Worm (Caenorhabditis elegans) whole organism, L3 larva: ENCODE data around the gene srt-32.

Experiments used
- R02D3.7 ChIP-seq: fragments of 150-350 bp; optimal IDR thresholded peaks from 2 replicates; lab custom pipeline; 2014; ENCODE audit warnings: missing biosample characterization, missing genetic modification characterization
- ZK546.5 ChIP-seq: sonication (generic microtip); optimal IDR thresholded peaks from 2 replicates; lab custom pipeline; 2017; ENCODE audit warnings: missing biosample characterization, missing genetic modification characterization
- ceh-28 ChIP-seq: fragments of 150-350 bp; optimal IDR thresholded peaks from 2 replicates; lab custom pipeline; 2014; ENCODE audit warnings: missing biosample characterization, missing genetic modification reagents, missing genetic modification characterization
- ceh-82 ChIP-seq: fragments of 150-350 bp; optimal IDR thresholded peaks from 2 replicates; lab custom pipeline; 2014; ENCODE audit warnings: missing biosample characterization, missing genetic modification characterization
- daf-12 ChIP-seq: fragments of 150-350 bp; optimal IDR thresholded peaks from 2 replicates; lab custom pipeline; 2014; ENCODE audit warnings: missing biosample characterization, missing genetic modification reagents, missing genetic modification characterization
- egl-27 ChIP-seq: sonication (generic microtip); optimal IDR thresholded peaks from 4 replicates; lab custom pipeline; 2017; ENCODE audit warnings: missing biosample characterization, missing genetic modification reagents, missing genetic modification characterization
- egl-5 ChIP-seq: fragments of 150-350 bp; optimal IDR thresholded peaks from 2 replicates; lab custom pipeline; 2017; ENCODE audit warnings: missing biosample characterization, missing genetic modification reagents, missing genetic modification characterization, inconsistent platforms
- elt-1 ChIP-seq: fragments of 150-350 bp; optimal IDR thresholded peaks from 2 replicates; lab custom pipeline; 2014; ENCODE audit warnings: missing biosample characterization, missing genetic modification characterization
- elt-2 ChIP-seq: sonication (generic microtip); optimal IDR thresholded peaks from 2 replicates; lab custom pipeline; 2016; ENCODE audit warnings: missing genetic modification reagents, mild to moderate bottlenecking, missing genetic modification characterization, missing compliant biosample characterization
- elt-3 ChIP-seq, 3 experiments: fragments of 150-350 bp in 1 of 3; sonication (generic microtip) in 2 of 3; optimal IDR thresholded peaks; 2 replicates in 2 of 3; 4 replicates in 1 of 3; lab custom pipeline; 2014 to 2017; ENCODE audit warnings: missing biosample characterization in 3 of 3, missing genetic modification characterization in 3 of 3
- eor-1 ChIP-seq, 2 experiments: fragments of 150-350 bp; optimal IDR thresholded peaks; 2 replicates each; lab custom pipeline; 2014 to 2018; ENCODE audit warnings: missing biosample characterization in 2 of 2, missing genetic modification characterization in 2 of 2
- fkh-10 ChIP-seq: sonication (generic microtip); optimal IDR thresholded peaks from 2 replicates; lab custom pipeline; 2017; ENCODE audit warnings: missing biosample characterization, missing genetic modification reagents, missing genetic modification characterization
- fkh-2 ChIP-seq: fragments of 150-350 bp; optimal IDR thresholded peaks from 2 replicates; lab custom pipeline; 2014; ENCODE audit warnings: missing biosample characterization, missing genetic modification reagents, missing genetic modification characterization
- fos-1 ChIP-seq: fragments of 150-350 bp; optimal IDR thresholded peaks from 2 replicates; lab custom pipeline; 2014; ENCODE audit warnings: missing biosample characterization, missing genetic modification characterization
- hmg-11 ChIP-seq: sonication (generic microtip); optimal IDR thresholded peaks from 2 replicates; lab custom pipeline; 2016; ENCODE audit warnings: missing genetic modification characterization, missing compliant biosample characterization
- jun-1 ChIP-seq: fragments of 150-350 bp; optimal IDR thresholded peaks from 2 replicates; lab custom pipeline; 2014; ENCODE audit warnings: missing biosample characterization, missing genetic modification reagents, missing genetic modification characterization
- lin-15B ChIP-seq: fragments of 150-350 bp; optimal IDR thresholded peaks from 2 replicates; lab custom pipeline; 2014; ENCODE audit warnings: missing biosample characterization, missing genetic modification characterization
- lin-39 ChIP-seq: fragments of 150-350 bp; optimal IDR thresholded peaks from 2 replicates; lab custom pipeline; 2018; ENCODE audit warnings: missing biosample characterization, missing genetic modification reagents, missing genetic modification characterization
- lsy-12 ChIP-seq: sonication (generic microtip); optimal IDR thresholded peaks from 2 replicates; lab custom pipeline; 2016; ENCODE audit warnings: mild to moderate bottlenecking, missing genetic modification characterization, missing compliant biosample characterization
- mdl-1 ChIP-seq: fragments of 150-350 bp; optimal IDR thresholded peaks from 2 replicates; lab custom pipeline; 2014; ENCODE audit warnings: missing biosample characterization, missing genetic modification characterization
- mml-1 ChIP-seq: fragments of 150-350 bp; sonication (generic microtip); optimal IDR thresholded peaks from 3 replicates; lab custom pipeline; 2014; ENCODE audit warnings: missing biosample characterization, missing genetic modification characterization
- nfya-1 ChIP-seq: sonication (generic microtip); optimal IDR thresholded peaks from 2 replicates; lab custom pipeline; 2017; ENCODE audit warnings: missing genetic modification characterization, mild to moderate bottlenecking, missing compliant biosample characterization, antibody characterized with exemption, moderate library complexity; ENCODE audit not compliant: insufficient read depth
- nhr-11 ChIP-seq: fragments of 150-350 bp; optimal IDR thresholded peaks from 2 replicates; lab custom pipeline; 2014; ENCODE audit warnings: missing biosample characterization, missing genetic modification characterization
- nhr-12 ChIP-seq: fragments of 150-350 bp; optimal IDR thresholded peaks from 2 replicates; lab custom pipeline; 2014; ENCODE audit warnings: missing biosample characterization, missing genetic modification characterization
- nhr-23 ChIP-seq: fragments of 150-350 bp; optimal IDR thresholded peaks from 2 replicates; lab custom pipeline; 2014; ENCODE audit warnings: missing biosample characterization, missing genetic modification reagents, missing genetic modification characterization
- nhr-237 ChIP-seq: fragments of 150-350 bp; optimal IDR thresholded peaks from 2 replicates; lab custom pipeline; 2014; ENCODE audit warnings: missing biosample characterization, missing genetic modification characterization
- nhr-25 ChIP-seq: sonication (generic microtip); optimal IDR thresholded peaks from 2 replicates; lab custom pipeline; 2017; ENCODE audit warnings: missing biosample characterization, missing genetic modification characterization
- nhr-28 ChIP-seq: fragments of 150-350 bp; optimal IDR thresholded peaks from 2 replicates; lab custom pipeline; 2014; ENCODE audit warnings: missing biosample characterization, missing genetic modification characterization
- nhr-43 ChIP-seq: sonication (generic microtip); optimal IDR thresholded peaks from 2 replicates; lab custom pipeline; 2016; ENCODE audit warnings: mild to moderate bottlenecking, missing genetic modification characterization, missing compliant biosample characterization; ENCODE audit not compliant: poor library complexity, severe bottlenecking
- nhr-76 ChIP-seq: fragments of 150-350 bp; sonication (generic microtip); optimal IDR thresholded peaks from 5 replicates; lab custom pipeline; 2014; ENCODE audit warnings: missing biosample characterization, missing genetic modification characterization
- pha-4 ChIP-seq: fragments of 150-350 bp; optimal IDR thresholded peaks from 2 replicates; lab custom pipeline; 2014; ENCODE audit warnings: missing biosample characterization, missing genetic modification reagents, missing genetic modification characterization
- pqm-1 ChIP-seq: fragments of 150-350 bp; optimal IDR thresholded peaks from 2 replicates; lab custom pipeline; 2017; ENCODE audit warnings: missing biosample characterization, missing genetic modification characterization, inconsistent platforms
- sea-2 ChIP-seq: fragments of 150-350 bp; sonication (generic microtip); optimal IDR thresholded peaks from 4 replicates; lab custom pipeline; 2014; ENCODE audit warnings: missing biosample characterization, missing genetic modification reagents, missing genetic modification characterization
- skn-1 ChIP-seq: fragments of 150-350 bp; optimal IDR thresholded peaks from 2 replicates; lab custom pipeline; 2014; ENCODE audit warnings: missing biosample characterization, missing genetic modification characterization
- zag-1 ChIP-seq: fragments of 150-350 bp; optimal IDR thresholded peaks from 2 replicates; lab custom pipeline; 2014; ENCODE audit warnings: missing biosample characterization, missing genetic modification characterization
- ztf-11 ChIP-seq: fragments of 150-350 bp; optimal IDR thresholded peaks from 2 replicates; lab custom pipeline; 2014; ENCODE audit warnings: missing biosample characterization, missing genetic modification characterization
- ztf-4 ChIP-seq: fragments of 150-350 bp; optimal IDR thresholded peaks from 2 replicates; lab custom pipeline; 2014; ENCODE audit warnings: missing biosample characterization, missing genetic modification characterization

The srt-32 gene

DNA sequence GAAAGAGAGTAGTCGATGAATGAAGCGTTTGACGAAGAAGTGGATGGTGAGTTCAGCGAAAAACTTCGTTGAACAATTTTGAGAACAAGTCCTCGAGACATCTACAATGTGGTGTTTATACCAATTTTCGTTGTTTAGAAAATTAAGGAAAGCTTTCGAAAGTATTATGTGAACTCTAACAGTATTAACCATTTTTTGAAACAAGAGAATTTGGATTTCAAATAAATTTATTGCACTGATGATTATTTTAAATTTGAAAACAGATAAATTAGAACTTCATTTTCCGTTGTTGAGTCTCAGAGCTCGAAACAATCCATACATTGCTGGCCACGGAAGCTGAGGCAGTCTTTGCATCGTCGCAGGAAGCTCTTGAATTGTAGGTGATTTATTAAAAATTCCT lies 36.9 kb upstream of the srt-32 start, which contains the start of gene C53A5.16:
Gene C53A5.16, minus strand, starts transcription at position 101 of the 400 bp plus-strand sequence.
- no peak for TF ChIP-seq skn-1 (tag; lab: Kevin White, UChicago)
- no peak for TF ChIP-seq R02D3.7
- TF ChIP-seq ztf-4, result no peak
- no peak for TF ChIP-seq nhr-11
- no peak for TF ChIP-seq nhr-23 (tag; lab: Kevin White, UChicago)
- no peak for TF ChIP-seq mdl-1 (tag; lab: Kevin White, UChicago)
- no peak for TF ChIP-seq nhr-12 (tag; lab: Kevin White, UChicago)
- TF ChIP-seq fos-1 (tag; lab: Kevin White, UChicago), result no peak
- no peak for TF ChIP-seq ceh-28 (tag; lab: Kevin White, UChicago)

DNA sequence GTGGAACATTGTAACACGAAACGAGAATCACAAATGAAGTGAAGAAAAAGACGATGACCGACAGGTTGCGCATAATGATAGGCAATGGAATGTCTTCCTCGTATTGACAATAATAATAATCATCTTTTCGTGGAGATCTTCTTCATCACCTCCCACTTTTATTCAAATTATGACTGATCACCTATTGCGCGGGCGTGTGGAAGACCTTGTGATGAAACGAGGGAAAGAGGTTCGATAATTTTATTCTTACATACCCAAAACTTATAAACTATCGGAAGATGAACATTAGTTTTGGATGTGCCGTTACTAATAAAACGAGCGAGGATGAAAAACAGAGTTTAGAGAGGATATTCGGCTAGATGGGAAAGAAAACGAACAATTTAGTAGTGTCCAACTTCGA lies 36.3 kb upstream of the srt-32 start, which contains the start of gene C53A5.2:
Gene C53A5.2, minus strand, starts transcription at position 101 of the 400 bp plus-strand sequence.
- no peak for TF ChIP-seq fkh-2
- TF ChIP-seq fkh-10 (GFP tag; lab: Kevin White, UChicago), result no peak
- no peak for TF ChIP-seq zag-1 (tag; lab: Kevin White, UChicago)
- no peak for TF ChIP-seq nhr-28 (tag; lab: Kevin White, UChicago)
- TF ChIP-seq nfya-1 (tag; lab: Kevin White, UChicago), result no peak
- TF ChIP-seq elt-1 (tag; lab: Kevin White, UChicago), result no peak
- no peak for TF ChIP-seq fos-1 (tag; lab: Kevin White, UChicago)
- TF ChIP-seq jun-1 (tag; lab: Kevin White, UChicago), result no peak
- no peak for TF ChIP-seq nhr-11
- no peak for TF ChIP-seq skn-1 (tag; lab: Kevin White, UChicago)
- no peak for TF ChIP-seq mdl-1 (tag; lab: Kevin White, UChicago)
- TF ChIP-seq ceh-82 (tag; lab: Kevin White, UChicago), result no peak
- no peak for TF ChIP-seq pqm-1

- peak; percentile 49 for TF ChIP-seq hmg-11 (tag; lab: Kevin White, UChicago)
- TF ChIP-seq nhr-43, result no peak
- TF ChIP-seq mdl-1 (tag; lab: Kevin White, UChicago), result no peak
- no peak for TF ChIP-seq ZK546.5 (tag; lab: Kevin White, UChicago)
- TF ChIP-seq lin-39 (tag; lab: Kevin White, UChicago), result no peak
- no peak for TF ChIP-seq lsy-12 (tag; lab: Kevin White, UChicago)
- TF ChIP-seq fos-1 (tag; lab: Kevin White, UChicago), result no peak
- TF ChIP-seq egl-27, result no peak
- TF ChIP-seq eor-1 (tag; optimal IDR thresholded peaks at IDR 0.05; lab: Kevin White, UChicago), result no peak
- no peak for TF ChIP-seq daf-12 (tag; lab: Kevin White, UChicago)
- no peak for TF ChIP-seq elt-3 (tag; optimal IDR thresholded peaks at IDR 0.05; lab: Kevin White, UChicago)
- TF ChIP-seq elt-2 (tag; lab: Kevin White, UChicago), result peak; percentile 48
- TF ChIP-seq lin-15B (tag; lab: Kevin White, UChicago), result peak; percentile 54
- TF ChIP-seq nhr-23 (tag; lab: Kevin White, UChicago), result peak; percentile 7
- TF ChIP-seq nhr-25 (tag; lab: Kevin White, UChicago), result peak; percentile 29
- peak; percentile 64 for TF ChIP-seq nfya-1 (tag; lab: Kevin White, UChicago)
These were observed 35.4 kb upstream of the srt-32 start, which contains the start of gene ril-1 for ce11 chrV:14523788-14524582. Gene ril-1, minus strand, starts transcription at chrV:14524129.

DNA sequence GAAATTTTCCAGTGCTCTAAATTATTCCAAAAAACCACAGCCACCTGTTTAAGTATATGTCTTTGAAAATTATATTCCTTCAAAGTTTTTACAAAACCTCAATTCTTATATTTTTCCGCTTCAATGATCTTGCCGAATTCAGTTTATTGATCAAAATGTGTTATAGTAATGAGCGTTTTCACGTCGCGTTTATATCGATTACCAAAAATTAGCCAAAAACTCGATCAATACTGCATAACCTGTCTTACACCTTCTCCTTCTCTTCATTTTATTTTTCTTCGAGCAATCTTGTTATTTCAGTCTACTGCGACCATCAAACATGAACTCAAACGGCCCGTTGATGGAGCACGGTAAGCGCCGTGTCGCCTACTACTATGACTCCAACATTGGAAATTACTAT lies 34.3 kb upstream of the srt-32 start, which contains the start of gene hda-1:
Gene hda-1, plus strand, starts transcription at position 301 of the 400 bp plus-strand sequence.
- TF ChIP-seq ztf-11 (tag; lab: Kevin White, UChicago) (no peak), ceh-28 (tag; lab: Kevin White, UChicago) (no peak), nhr-237 (tag; lab: Kevin White, UChicago) (no peak)

- TF ChIP-seq mml-1 (tag; lab: Kevin White, UChicago) (no peak), lin-15B (tag; lab: Kevin White, UChicago) (no peak), hmg-11 (tag; lab: Kevin White, UChicago) (no peak), elt-2 (tag; lab: Kevin White, UChicago) (no peak), pha-4 (tag; lab: Kevin White, UChicago) (no peak), fkh-2 (no peak), lsy-12 (tag; lab: Kevin White, UChicago) (no peak), sea-2 (no peak), ztf-4 (no peak), egl-5 (no peak), ztf-11 (tag; lab: Kevin White, UChicago) (no peak), nhr-76 (tag; lab: Kevin White, UChicago) (no peak), fkh-10 (GFP tag; lab: Kevin White, UChicago) (no peak), jun-1 (tag; lab: Kevin White, UChicago) (no peak), lin-39 (tag; lab: Kevin White, UChicago) (no peak)
These were observed 32.2 kb upstream of the srt-32 start for ce11 chrV:14527210-14527609.
